Fruit fly (Drosophila melanogaster) whole organism, prepupa: ENCODE measurements around the gene Syt12.
A peak's percentile ranks its signal among the peaks of the same experiment; 100 is the strongest.

Experiments used
- Blimp-1 ChIP-seq: fragments of 200-800 bp; sonication (Bioruptor generic); optimal IDR thresholded peaks from 3 replicates; lab custom pipeline; 2017; ENCODE audit warnings: missing biosample characterization, missing genetic modification characterization, mild to moderate bottlenecking, moderate library complexity, missing genetic modification reagents
- CG10631 ChIP-seq: fragments of 200-800 bp; sonication (Bioruptor generic); optimal IDR thresholded peaks from 2 replicates; lab custom pipeline; 2016; ENCODE audit warnings: missing biosample characterization, missing genetic modification characterization
- CG10669 ChIP-seq: fragments of 200-800 bp; sonication (Bioruptor generic); optimal IDR thresholded peaks from 3 replicates; lab custom pipeline; 2018; ENCODE audit warnings: missing biosample characterization, mild to moderate bottlenecking, missing genetic modification characterization, moderate library complexity
- CG11762 ChIP-seq: fragments of 200-800 bp; sonication (Bioruptor generic); optimal IDR thresholded peaks from 3 replicates; lab custom pipeline; 2016; ENCODE audit warnings: missing biosample characterization, missing genetic modification characterization; ENCODE audit not compliant: insufficient read depth
- CG15336 ChIP-seq: fragments of 200-800 bp; sonication (Bioruptor generic); IDR thresholded peaks from 2 replicates; pipeline ENCODE4 v1.3.6; 2022; ENCODE audit warnings: missing biosample characterization, missing genetic modification characterization
- CG16779 ChIP-seq: fragments of 200-800 bp; sonication (Bioruptor generic); optimal IDR thresholded peaks from 3 replicates; lab custom pipeline; 2017; ENCODE audit warnings: missing biosample characterization, mild to moderate bottlenecking, missing genetic modification characterization
- CG32006 ChIP-seq: fragments of 200-800 bp; sonication (Bioruptor generic); optimal IDR thresholded peaks from 3 replicates; lab custom pipeline; 2017; ENCODE audit warnings: missing biosample characterization, mild to moderate bottlenecking, missing genetic modification characterization
- CG34406 ChIP-seq: fragments of 200-800 bp; sonication (Bioruptor generic); optimal IDR thresholded peaks from 3 replicates; lab custom pipeline; 2016; ENCODE audit warnings: missing biosample characterization, missing genetic modification characterization
- CG4318 ChIP-seq: fragments of 200-800 bp; sonication (Bioruptor generic); optimal IDR thresholded peaks from 3 replicates; lab custom pipeline; 2017; ENCODE audit warnings: missing biosample characterization, mild to moderate bottlenecking, missing genetic modification characterization
- CG6163 ChIP-seq: fragments of 200-800 bp; sonication (Bioruptor generic); IDR thresholded peaks from 3 replicates; pipeline ENCODE4 v1.3.6; 2022; ENCODE audit warnings: missing biosample characterization, missing genetic modification characterization
- CG6276 ChIP-seq: fragments of 200-800 bp; sonication (Bioruptor generic); optimal IDR thresholded peaks from 2 replicates; lab custom pipeline; 2017; ENCODE audit warnings: missing biosample characterization, mild to moderate bottlenecking, missing genetic modification characterization
- CG6792 ChIP-seq: fragments of 200-800 bp; sonication (Bioruptor generic); optimal IDR thresholded peaks from 3 replicates; lab custom pipeline; 2016; ENCODE audit warnings: missing biosample characterization, missing genetic modification characterization
- CG6808 ChIP-seq: fragments of 200-800 bp; sonication (Bioruptor generic); optimal IDR thresholded peaks from 3 replicates; lab custom pipeline; 2017; ENCODE audit warnings: missing biosample characterization, missing genetic modification characterization, mild to moderate bottlenecking, moderate library complexity, missing genetic modification reagents
- CG7368 ChIP-seq: fragments of 200-800 bp; sonication (Bioruptor generic); optimal IDR thresholded peaks from 3 replicates; lab custom pipeline; 2016; ENCODE audit warnings: missing biosample characterization, missing genetic modification characterization
- CG8119 ChIP-seq: fragments of 200-800 bp; sonication (Bioruptor generic); IDR thresholded peaks from 3 replicates; pipeline ENCODE4 v1.3.6; 2022; ENCODE audit warnings: missing biosample characterization, missing genetic modification characterization
- CG8319 ChIP-seq: fragments of 200-800 bp; sonication (Bioruptor generic); optimal IDR thresholded peaks from 3 replicates; lab custom pipeline; 2016; ENCODE audit warnings: missing biosample characterization, missing genetic modification characterization
- CG8632 ChIP-seq: fragments of 200-800 bp; sonication (Bioruptor generic); optimal IDR thresholded peaks from 3 replicates; lab custom pipeline; 2016; ENCODE audit warnings: missing biosample characterization, missing genetic modification characterization
- Eip75B ChIP-seq: fragments of 200-800 bp; sonication (Bioruptor generic); optimal IDR thresholded peaks from 3 replicates; lab custom pipeline; 2016; ENCODE audit warnings: missing biosample characterization, missing genetic modification characterization
- Eip78C ChIP-seq: fragments of 200-800 bp; sonication (Bioruptor generic); peaks from one replicate; lab custom pipeline; 2016; ENCODE audit warnings: missing biosample characterization, missing genetic modification characterization
- Eip93F ChIP-seq: fragments of 200-800 bp; sonication (Bioruptor generic); optimal IDR thresholded peaks from 2 replicates; lab custom pipeline; 2016; ENCODE audit warnings: missing biosample characterization, mild to moderate bottlenecking, missing genetic modification characterization
- Ets96B ChIP-seq: fragments of 200-800 bp; optimal IDR thresholded peaks from 2 replicates; lab custom pipeline; 2019; ENCODE audit warnings: missing biosample characterization, mild to moderate bottlenecking, missing genetic modification characterization, moderate library complexity
- Gug ChIP-seq: fragments of 200-800 bp; sonication (Bioruptor generic); IDR thresholded peaks from 2 replicates; pipeline ENCODE4 v1.3.6; 2022; ENCODE audit warnings: missing biosample characterization, missing genetic modification characterization
- Hr38 ChIP-seq: sonication (Bioruptor generic); optimal IDR thresholded peaks from 2 replicates; lab custom pipeline; 2016; ENCODE audit warnings: missing biosample characterization, missing genetic modification characterization
- Hr4 ChIP-seq: fragments of 200-800 bp; sonication (Bioruptor generic); optimal IDR thresholded peaks from 3 replicates; lab custom pipeline; 2016; ENCODE audit warnings: missing biosample characterization, missing genetic modification characterization
- Lpt ChIP-seq: fragments of 200-800 bp; sonication (Bioruptor generic); optimal IDR thresholded peaks from 3 replicates; lab custom pipeline; 2016; ENCODE audit warnings: missing biosample characterization, missing genetic modification characterization
- Met ChIP-seq: fragments of 200-800 bp; sonication (Bioruptor generic); optimal IDR thresholded peaks from 3 replicates; lab custom pipeline; 2016; ENCODE audit warnings: missing biosample characterization, missing genetic modification characterization
- Sox102F ChIP-seq: fragments of 200-800 bp; sonication (Bioruptor generic); optimal IDR thresholded peaks from 2 replicates; lab custom pipeline; 2016; ENCODE audit warnings: missing biosample characterization, mild to moderate bottlenecking, missing genetic modification characterization
- Sox14 ChIP-seq: fragments of 200-800 bp; sonication (Bioruptor generic); optimal IDR thresholded peaks from 3 replicates; lab custom pipeline; 2016; ENCODE audit warnings: missing biosample characterization, missing genetic modification characterization
- Sox15 ChIP-seq: fragments of 200-800 bp; sonication (Bioruptor generic); optimal IDR thresholded peaks from 3 replicates; lab custom pipeline; 2016; ENCODE audit warnings: missing biosample characterization, missing genetic modification characterization
- achi ChIP-seq: fragments of 200-800 bp; sonication (Bioruptor generic); optimal IDR thresholded peaks from 3 replicates; lab custom pipeline; 2016; ENCODE audit warnings: missing biosample characterization, missing genetic modification characterization
- acj6 ChIP-seq: fragments of 200-800 bp; sonication (Bioruptor generic); optimal IDR thresholded peaks from 3 replicates; lab custom pipeline; 2016; ENCODE audit warnings: missing biosample characterization, missing genetic modification characterization
- cyc ChIP-seq: fragments of 200-800 bp; sonication (Bioruptor generic); optimal IDR thresholded peaks from 3 replicates; lab custom pipeline; 2016; ENCODE audit warnings: missing biosample characterization, missing genetic modification characterization
- dsx ChIP-seq: fragments of 200-800 bp; optimal IDR thresholded peaks from 3 replicates; lab custom pipeline; 2019; ENCODE audit warnings: missing biosample characterization, mild to moderate bottlenecking, missing genetic modification characterization, moderate library complexity; ENCODE audit not compliant: poor library complexity, severe bottlenecking
- eg ChIP-seq: fragments of 200-800 bp; sonication (Bioruptor generic); IDR thresholded peaks from 3 replicates; pipeline ENCODE4 v1.3.6; 2022; ENCODE audit warnings: missing biosample characterization, missing genetic modification characterization
- esn ChIP-seq: fragments of 200-800 bp; sonication (Bioruptor generic); optimal IDR thresholded peaks from 2 replicates; lab custom pipeline; 2016; ENCODE audit warnings: missing biosample characterization, mild to moderate bottlenecking, missing genetic modification characterization, moderate library complexity
- fd85E ChIP-seq: fragments of 200-800 bp; sonication (Bioruptor generic); optimal IDR thresholded peaks from 3 replicates; lab custom pipeline; 2016; ENCODE audit warnings: missing biosample characterization, missing genetic modification characterization
- fkh ChIP-seq: fragments of 200-800 bp; sonication (Bioruptor generic); optimal IDR thresholded peaks from 3 replicates; lab custom pipeline; 2017; ENCODE audit warnings: missing biosample characterization, mild to moderate bottlenecking, missing genetic modification characterization, moderate library complexity
- lz ChIP-seq: fragments of 200-800 bp; sonication (Bioruptor generic); optimal IDR thresholded peaks from 3 replicates; lab custom pipeline; 2016; ENCODE audit warnings: missing biosample characterization, missing genetic modification characterization
- net ChIP-seq: fragments of 200-800 bp; sonication (Bioruptor generic); optimal IDR thresholded peaks from 3 replicates; lab custom pipeline; 2016; ENCODE audit warnings: missing biosample characterization, missing genetic modification characterization
- salr ChIP-seq, 2 experiments: fragments of 200-800 bp; sonication (Bioruptor generic); optimal IDR thresholded peaks; 3 replicates each; lab custom pipeline; 2016 to 2018; ENCODE audit warnings: missing biosample characterization in 2 of 2, missing genetic modification characterization in 2 of 2, mild to moderate bottlenecking in 1 of 2
- spab ChIP-seq: fragments of 200-800 bp; sonication (Bioruptor generic); optimal IDR thresholded peaks from 2 replicates; lab custom pipeline; 2017; ENCODE audit warnings: missing biosample characterization, mild to moderate bottlenecking, missing genetic modification characterization, missing genetic modification reagents
- ss ChIP-seq, 2 experiments: fragments of 200-800 bp; sonication (Bioruptor generic); optimal IDR thresholded peaks; 2 replicates in 1 of 2; 3 replicates in 1 of 2; lab custom pipeline; 2017 to 2018; ENCODE audit warnings: mild to moderate bottlenecking in 2 of 2, missing biosample characterization in 2 of 2, missing genetic modification characterization in 2 of 2, moderate library complexity in 1 of 2
- svp ChIP-seq: fragments of 200-800 bp; sonication (Bioruptor generic); peaks from one replicate; lab custom pipeline; 2016; ENCODE audit warnings: missing biosample characterization, missing genetic modification characterization
- topi ChIP-seq: fragments of 200-800 bp; sonication (Bioruptor generic); optimal IDR thresholded peaks from 3 replicates; lab custom pipeline; 2016; ENCODE audit warnings: missing biosample characterization, missing genetic modification characterization
- vri ChIP-seq: fragments of 200-800 bp; sonication (Bioruptor generic); optimal IDR thresholded peaks from 3 replicates; lab custom pipeline; 2016; ENCODE audit warnings: missing biosample characterization, mild to moderate bottlenecking, missing genetic modification characterization

The Syt12 gene

dm6 chrX:13390465-13391173 lies 31.6 kb downstream of the Syt12 start (continued):
- TF ChIP-seq Met (GFP tag; lab: Kevin White, UChicago) (peak; percentile 27), CG8632 (GFP tag; lab: Kevin White, UChicago) (peak; percentile 50), lz (GFP tag; lab: Kevin White, UChicago) (peak; percentile 2), spab (peak; percentile 9), CG11762 (GFP tag; lab: Kevin White, UChicago) (no peak), dsx (peak; percentile 72), CG10669 (peak; percentile 50), Ets96B (tag; lab: Kevin White, UChicago) (peak; percentile 74), salr (GFP tag; optimal IDR thresholded peaks at IDR 0.05; lab: Kevin White, UChicago) (peak in 1 of 2 experiments; percentile 29), fkh (GFP tag; lab: Kevin White, UChicago) (no peak), CG8119 (peak; percentile 85), fd85E (GFP tag; lab: Kevin White, UChicago) (no peak), CG6276 (GFP tag; lab: Kevin White, UChicago) (peak; percentile 75), Eip78C (GFP tag; lab: Kevin White, UChicago) (peak; percentile 79)
- TF ChIP-seq, all 60 proteins: peak for 40

dm6 chrX:13391174-13392040 lies 32.4 kb downstream of the Syt12 start:
- TF ChIP-seq Sox102F (no peak), Blimp-1 (GFP tag; lab: Kevin White, UChicago) (no peak), acj6 (GFP tag; lab: Kevin White, UChicago) (no peak), Lpt (GFP tag; lab: Kevin White, UChicago) (no peak), CG4318 (GFP tag; lab: Kevin White, UChicago) (no peak), cyc (GFP tag; lab: Kevin White, UChicago) (peak; percentile 6), net (GFP tag; lab: Kevin White, UChicago) (peak; percentile 15), fkh (GFP tag; lab: Kevin White, UChicago) (no peak), salr (GFP tag; optimal IDR thresholded peaks at IDR 0.05; lab: Kevin White, UChicago) (no peak), achi (GFP tag; lab: Kevin White, UChicago) (peak; percentile 7), Sox14 (GFP tag; lab: Kevin White, UChicago) (no peak), CG10631 (GFP tag; lab: Kevin White, UChicago) (no peak), ss (GFP tag; optimal IDR thresholded peaks at IDR 0.05; lab: Kevin White, UChicago) (no peak), vri (peak; percentile 19), CG11762 (GFP tag; lab: Kevin White, UChicago) (no peak), CG6792 (GFP tag; lab: Kevin White, UChicago) (no peak), Hr38 (GFP tag; lab: Kevin White, UChicago) (no peak), CG34406 (GFP tag; lab: Kevin White, UChicago) (no peak), spab (no peak), eg (no peak; the same call in 2 of the 3 replicates), CG6808 (GFP tag; lab: Kevin White, UChicago) (no peak), CG7368 (GFP tag; lab: Kevin White, UChicago) (no peak), esn (GFP tag; lab: Kevin White, UChicago) (no peak), Ets96B (tag; lab: Kevin White, UChicago) (no peak), CG8119 (no peak), svp (GFP tag; lab: Kevin White, UChicago) (no peak), Gug (GFP tag; lab: Robert Waterston, UW) (no peak; the same call in 1 of the 2 replicates), Eip75B (GFP tag; lab: Kevin White, UChicago) (no peak), Hr4 (GFP tag; lab: Kevin White, UChicago) (peak; percentile 2), Sox15 (GFP tag; lab: Kevin White, UChicago) (no peak), CG6276 (GFP tag; lab: Kevin White, UChicago) (no peak), CG15336 (GFP tag; lab: Robert Waterston, UW) (no peak), topi (GFP tag; lab: Kevin White, UChicago) (no peak), CG6163 (GFP tag; lab: Robert Waterston, UW) (0 out of 3 replicates have a peak, but pooled peaks have one; percentile 35), Eip93F (no peak), lz (GFP tag; lab: Kevin White, UChicago) (no peak), CG32006 (GFP tag; lab: Kevin White, UChicago) (peak; percentile 17), fd85E (GFP tag; lab: Kevin White, UChicago) (no peak), CG8319 (GFP tag; lab: Kevin White, UChicago) (no peak), dsx (no peak), CG16779 (no peak), Eip78C (GFP tag; lab: Kevin White, UChicago) (peak; percentile 69)
